Fruit fly (Drosophila melanogaster): ENCODE results near the gene CG14341.
A peak's percentile ranks its signal among the peaks of the same experiment; 100 is the strongest.

The CG14341 gene

DNA sequence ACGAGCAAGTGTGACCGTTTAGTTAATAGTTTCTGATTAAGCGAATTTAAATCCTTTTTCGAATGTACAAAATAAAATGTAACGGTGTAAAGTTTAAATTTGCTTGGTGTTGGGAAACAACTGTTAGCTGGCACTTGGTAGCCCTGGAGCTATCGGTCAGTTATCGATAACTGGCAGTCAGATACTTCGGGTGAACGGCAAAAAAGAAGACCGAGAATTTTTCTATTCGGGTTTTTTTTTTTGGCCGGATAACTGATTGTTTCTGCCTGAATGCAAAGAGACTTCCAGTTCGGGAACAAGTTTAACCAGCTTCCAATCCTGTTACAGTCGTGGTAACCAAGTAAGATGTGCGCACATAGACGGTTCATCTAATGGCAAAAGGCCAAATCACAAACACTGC is 11.2 kb downstream of the CG14341 start, which contains the start of gene CG4896:
Gene CG4896, plus strand, starts transcription at position 169 of the 400 bp plus-strand sequence.
- TF ChIP-seq Eip93F (GFP tag; optimal IDR thresholded peaks at IDR 0.05): no peak
- no peak for TF ChIP-seq topi (GFP tag; optimal IDR thresholded peaks at IDR 0.05)
- no peak for TF ChIP-seq CG34406 (GFP tag; optimal IDR thresholded peaks at IDR 0.05)
- no peak for TF ChIP-seq spab (GFP tag; optimal IDR thresholded peaks at IDR 0.05)
- peak; percentile 16; the same call in 1 of the 2 replicates for TF ChIP-seq CG15336 (GFP tag; IDR thresholded peaks at IDR 0.05)
- no peak for TF ChIP-seq Met (GFP tag; optimal IDR thresholded peaks at IDR 0.05)
- no peak for TF ChIP-seq Ets21C (GFP tag; optimal IDR thresholded peaks at IDR 0.05)
- 0 out of 3 replicates have a peak, but pooled peaks have one; percentile 13 for TF ChIP-seq CG8119 (GFP tag; IDR thresholded peaks at IDR 0.05)
- peak; percentile 33; the same call in 1 of the 3 replicates for TF ChIP-seq eg (GFP tag; IDR thresholded peaks at IDR 0.05)
- TF ChIP-seq CG6854 (GFP tag; optimal IDR thresholded peaks at IDR 0.05): no peak
- no peak for TF ChIP-seq CG31627 (GFP tag; optimal IDR thresholded peaks at IDR 0.05)
- TF ChIP-seq esn (GFP tag; optimal IDR thresholded peaks at IDR 0.05): peak; percentile 22
- no peak for TF ChIP-seq Hr39 (GFP tag; optimal IDR thresholded peaks at IDR 0.05)
- TF ChIP-seq acj6 (GFP tag; optimal IDR thresholded peaks at IDR 0.05): no peak
- no peak for TF ChIP-seq Eip78C (GFP tag)
- no peak for TF ChIP-seq CG6276 (GFP tag; optimal IDR thresholded peaks at IDR 0.05)
- TF ChIP-seq fd59A (GFP tag; optimal IDR thresholded peaks at IDR 0.05): no peak

DNA sequence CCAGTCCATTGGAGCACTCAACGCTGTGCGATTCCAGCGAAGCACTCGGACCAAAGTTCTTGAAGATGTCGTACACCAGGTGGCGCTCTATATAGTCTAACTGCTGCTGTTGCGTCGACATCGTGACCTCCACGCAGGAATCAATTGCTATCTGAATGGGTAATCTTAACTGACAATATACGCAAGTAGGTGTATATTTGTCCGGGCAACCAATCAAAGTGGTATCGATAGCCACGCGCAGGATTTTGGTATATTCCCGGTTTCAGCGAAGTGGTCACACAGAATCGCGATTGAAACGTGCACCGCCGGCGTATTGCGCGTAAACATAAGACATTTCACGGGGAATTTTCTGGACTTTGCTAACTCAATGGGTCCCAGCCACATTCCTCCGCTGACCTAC is 17.5 kb downstream of the CG14341 start, which contains the start of the genes CG5126 and Tgt:
Gene CG5126, minus strand, starts transcription at position 222 of the 400 bp plus-strand sequence.
Gene Tgt, plus strand, starts transcription at position 267 of the 400 bp plus-strand sequence.
- TF ChIP-seq CG11294 (GFP tag; IDR thresholded peaks at IDR 0.05): no peak
- TF ChIP-seq svp (GFP tag): no peak
- TF ChIP-seq Ets96B (tag; optimal IDR thresholded peaks at IDR 0.05): no peak
- peak; percentile 94 for TF ChIP-seq CG1621 (tag; optimal IDR thresholded peaks at IDR 0.05)

DNA sequence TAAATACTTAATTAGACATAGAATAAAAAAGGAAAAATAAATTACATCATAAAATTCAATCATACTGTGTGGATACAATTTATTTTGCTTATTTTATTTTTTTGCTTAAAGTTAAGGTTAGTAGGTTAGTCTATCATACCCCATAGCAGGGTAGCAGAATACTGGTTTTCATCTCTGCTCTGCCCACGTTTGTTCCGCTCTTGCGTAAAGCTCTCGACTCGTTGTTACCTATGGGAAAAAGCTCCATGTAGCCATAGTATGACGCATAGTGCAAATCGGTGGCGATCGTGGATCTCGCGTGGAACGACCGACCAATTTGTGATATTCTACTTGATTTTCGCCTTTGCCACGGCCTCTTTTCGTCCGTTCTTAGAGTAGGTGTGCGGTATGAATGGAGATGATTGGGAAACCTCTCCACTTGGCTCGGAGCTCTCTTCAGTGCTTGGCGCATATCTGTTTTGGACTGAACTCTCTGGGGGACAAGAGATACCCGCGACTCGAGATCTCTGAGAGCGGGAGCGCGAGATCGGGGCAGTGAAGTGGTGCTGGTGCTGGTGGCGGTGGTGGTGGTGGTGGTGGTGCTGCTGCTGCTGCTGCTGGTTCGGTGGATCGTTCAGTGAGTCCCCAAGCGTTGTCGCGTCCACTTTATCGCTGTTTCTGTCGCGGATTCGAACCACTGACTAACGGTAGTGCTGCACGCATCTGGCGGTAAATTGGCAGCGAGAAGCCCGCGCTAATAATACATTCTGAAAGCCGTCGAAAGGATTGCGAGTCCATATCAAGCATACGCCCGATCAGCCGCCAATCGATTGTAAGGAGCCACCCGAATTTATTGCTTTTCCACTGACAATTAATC is 19.6 kb downstream of the CG14341 start, which contains the start of gene CG5001:
Gene CG5001, plus strand, starts transcription at position 116 of the 856 bp plus-strand sequence.
- peak; percentile 88 for TF ChIP-seq CG8119 (GFP tag; IDR thresholded peaks at IDR 0.05)
- no peak for TF ChIP-seq acj6 (GFP tag; optimal IDR thresholded peaks at IDR 0.05)
- peak; percentile 92 for TF ChIP-seq svp (GFP tag)
- TF ChIP-seq esn (GFP tag; optimal IDR thresholded peaks at IDR 0.05): peak; percentile 87
- TF ChIP-seq Hr38 (GFP tag; optimal IDR thresholded peaks at IDR 0.05): no peak
- peak in 1 of 2 experiments; percentile 6 for TF ChIP-seq salr (GFP tag; optimal IDR thresholded peaks at IDR 0.05)
- TF ChIP-seq Blimp-1 (GFP tag; optimal IDR thresholded peaks at IDR 0.05): no peak
- peak; percentile 87 for TF ChIP-seq CG6163 (GFP tag; IDR thresholded peaks at IDR 0.05)
- peak; percentile 71 for TF ChIP-seq CG6276 (GFP tag; optimal IDR thresholded peaks at IDR 0.05)
- peak; percentile 83 for TF ChIP-seq CG3919 (GFP tag; optimal IDR thresholded peaks at IDR 0.05)
- peak; percentile 74 for TF ChIP-seq CG6792 (GFP tag; optimal IDR thresholded peaks at IDR 0.05)
- TF ChIP-seq fkh (GFP tag; optimal IDR thresholded peaks at IDR 0.05): no peak
- TF ChIP-seq Sox15 (GFP tag; optimal IDR thresholded peaks at IDR 0.05): peak; percentile 45
- TF ChIP-seq Ets21C (GFP tag; optimal IDR thresholded peaks at IDR 0.05): no peak
- peak; percentile 42 for TF ChIP-seq CG11902 (GFP tag; optimal IDR thresholded peaks at IDR 0.05)
- TF ChIP-seq fd85E (GFP tag; optimal IDR thresholded peaks at IDR 0.05): no peak
- peak; percentile 49 for TF ChIP-seq CG8319 (GFP tag; optimal IDR thresholded peaks at IDR 0.05)
- TF ChIP-seq CG6854 (GFP tag; optimal IDR thresholded peaks at IDR 0.05): peak; percentile 1
- TF ChIP-seq CG6808 (GFP tag; optimal IDR thresholded peaks at IDR 0.05): no peak
- TF ChIP-seq CG9139 (GFP tag; optimal IDR thresholded peaks at IDR 0.05): no peak
- TF ChIP-seq eg (GFP tag; IDR thresholded peaks at IDR 0.05): peak; percentile 95
- no peak for TF ChIP-seq Hr4 (GFP tag; optimal IDR thresholded peaks at IDR 0.05)
- peak; percentile 95 for TF ChIP-seq Eip78C (GFP tag)
- peak; percentile 20 for TF ChIP-seq fd59A (GFP tag; optimal IDR thresholded peaks at IDR 0.05)
- no peak for TF ChIP-seq vri (GFP tag; optimal IDR thresholded peaks at IDR 0.05)
- no peak for TF ChIP-seq Smox (GFP tag; optimal IDR thresholded peaks at IDR 0.05)
- TF ChIP-seq OdsH (GFP tag; optimal IDR thresholded peaks at IDR 0.05): no peak
- TF ChIP-seq pdm3 (GFP tag; optimal IDR thresholded peaks at IDR 0.05): no peak
- TF ChIP-seq net (GFP tag; optimal IDR thresholded peaks at IDR 0.05): peak; percentile 83
- TF ChIP-seq CG4318 (GFP tag; optimal IDR thresholded peaks at IDR 0.05): no peak
- TF ChIP-seq CG16779 (tag; optimal IDR thresholded peaks at IDR 0.05): peak; percentile 66
- TF ChIP-seq Sox14 (GFP tag; optimal IDR thresholded peaks at IDR 0.05): no peak
- TF ChIP-seq CG11294 (GFP tag; IDR thresholded peaks at IDR 0.05): peak; percentile 83
- TF ChIP-seq topi (GFP tag; optimal IDR thresholded peaks at IDR 0.05): no peak
- TF ChIP-seq Lpt (GFP tag; optimal IDR thresholded peaks at IDR 0.05): peak; percentile 65
- TF ChIP-seq Hr39 (GFP tag; optimal IDR thresholded peaks at IDR 0.05): no peak
